Fruit fly (Drosophila melanogaster): ENCODE data around the gene Tk.

Tk gene

DNA sequence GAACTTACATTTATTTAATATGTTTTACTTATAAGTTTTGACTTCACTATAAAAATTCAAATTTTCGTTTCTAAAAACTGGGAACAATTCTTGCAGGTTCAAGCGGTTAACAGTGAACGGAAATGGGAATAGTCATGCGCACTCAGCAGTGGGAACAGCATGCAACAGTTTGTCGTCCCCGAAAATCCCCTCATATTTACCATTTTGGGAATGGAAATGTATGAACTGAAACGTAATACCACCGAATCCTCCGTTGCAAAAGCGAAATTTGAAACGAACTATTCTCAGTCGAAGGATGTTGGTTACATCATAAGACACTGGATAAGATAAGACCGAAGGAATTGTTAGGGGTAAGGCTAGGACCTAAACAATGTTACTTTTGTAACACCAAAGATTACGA, 15.7 kb upstream of the Tk start:
- TF ChIP-seq Ets96B (tag; optimal IDR thresholded peaks at IDR 0.05) (no peak), CG11762 (GFP tag; optimal IDR thresholded peaks at IDR 0.05; ENCODE audit: insufficient read depth) (no peak), Hr38 (GFP tag; optimal IDR thresholded peaks at IDR 0.05) (no peak), CG31627 (GFP tag; optimal IDR thresholded peaks at IDR 0.05) (no peak), fkh (GFP tag; optimal IDR thresholded peaks at IDR 0.05) (no peak)

DNA sequence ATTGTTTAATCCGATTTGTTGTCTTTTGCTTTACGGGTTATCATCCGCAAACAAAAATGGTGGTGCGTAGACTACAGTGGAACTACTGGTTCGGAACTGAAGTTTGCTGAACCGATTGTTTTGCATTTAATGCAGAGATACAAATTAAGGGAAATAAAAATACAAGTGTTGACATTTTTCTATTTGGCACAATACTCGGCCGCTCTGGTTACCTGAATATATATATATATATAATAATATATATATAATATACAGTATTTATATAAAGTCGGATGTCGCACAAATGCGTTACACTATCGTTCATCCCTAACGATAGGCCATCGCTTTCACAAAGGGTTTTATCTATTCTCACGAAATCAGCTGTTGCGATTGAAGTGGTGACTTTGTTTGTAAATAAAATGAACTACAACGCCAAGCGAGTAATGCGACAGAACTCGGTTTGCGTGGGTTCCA, 11.6 kb upstream of the Tk start, which contains the start of the genes DCAF12 and Spt3:
Gene DCAF12, minus strand, starts transcription at position 204 of the 453 bp plus-strand sequence.
Gene Spt3, plus strand, starts transcription at position 329 of the 453 bp plus-strand sequence.
- TF ChIP-seq Hr39 (GFP tag; optimal IDR thresholded peaks at IDR 0.05) (no peak), svp (GFP tag) (peak; percentile 55), achi (GFP tag; optimal IDR thresholded peaks at IDR 0.05) (peak; percentile 55), CG8319 (GFP tag; optimal IDR thresholded peaks at IDR 0.05) (peak; percentile 18), Eip75B (GFP tag; optimal IDR thresholded peaks at IDR 0.05) (no peak), CG34406 (GFP tag; optimal IDR thresholded peaks at IDR 0.05) (peak; percentile 62), CG32006 (GFP tag; optimal IDR thresholded peaks at IDR 0.05) (no peak), Ets96B (tag; optimal IDR thresholded peaks at IDR 0.05) (peak; percentile 49), lz (GFP tag; optimal IDR thresholded peaks at IDR 0.05) (peak; percentile 30), CG3032 (tag; optimal IDR thresholded peaks at IDR 0.05) (peak; percentile 69), CG1621 (tag; optimal IDR thresholded peaks at IDR 0.05) (peak; percentile 94), CG10631 (GFP tag; optimal IDR thresholded peaks at IDR 0.05) (peak; percentile 64), dsx (GFP tag; optimal IDR thresholded peaks at IDR 0.05; ENCODE audit: poor library complexity, severe bottlenecking) (peak; percentile 69), Sox102F (GFP tag; optimal IDR thresholded peaks at IDR 0.05) (no peak), esn (GFP tag; optimal IDR thresholded peaks at IDR 0.05) (peak; percentile 46), CG7368 (GFP tag; optimal IDR thresholded peaks at IDR 0.05) (no peak), Gug (GFP tag; IDR thresholded peaks at IDR 0.05) (0 out of 2 replicates have a peak, but pooled peaks have one; percentile 23), fkh (GFP tag; optimal IDR thresholded peaks at IDR 0.05) (peak; percentile 93), CG6163 (GFP tag; IDR thresholded peaks at IDR 0.05) (no peak)

- TF ChIP-seq Ets21C (GFP tag; optimal IDR thresholded peaks at IDR 0.05) (peak; percentile 82), CG16779 (tag; optimal IDR thresholded peaks at IDR 0.05) (no peak), spab (GFP tag; optimal IDR thresholded peaks at IDR 0.05) (peak; percentile 38), fd85E (GFP tag; optimal IDR thresholded peaks at IDR 0.05) (no peak), net (GFP tag; optimal IDR thresholded peaks at IDR 0.05) (peak; percentile 49), CG3919 (GFP tag; optimal IDR thresholded peaks at IDR 0.05) (no peak), acj6 (GFP tag; optimal IDR thresholded peaks at IDR 0.05) (peak; percentile 83), Gug (GFP tag; IDR thresholded peaks at IDR 0.05) (peak; percentile 61), CG8632 (GFP tag; optimal IDR thresholded peaks at IDR 0.05) (peak; percentile 55), CG11902 (GFP tag; optimal IDR thresholded peaks at IDR 0.05) (peak; percentile 84), CG15336 (GFP tag; IDR thresholded peaks at IDR 0.05) (no peak), esn (GFP tag; optimal IDR thresholded peaks at IDR 0.05) (peak; percentile 87), pdm3 (GFP tag; optimal IDR thresholded peaks at IDR 0.05) (no peak), CG9139 (GFP tag; optimal IDR thresholded peaks at IDR 0.05) (no peak), Smox (GFP tag; optimal IDR thresholded peaks at IDR 0.05) (peak; percentile 83), Met (GFP tag; optimal IDR thresholded peaks at IDR 0.05) (peak; percentile 73), Hr39 (GFP tag; optimal IDR thresholded peaks at IDR 0.05) (peak; percentile 87), Lpt (GFP tag; optimal IDR thresholded peaks at IDR 0.05) (peak; percentile 74), CG8119 (GFP tag; IDR thresholded peaks at IDR 0.05) (no peak), CG31627 (GFP tag; optimal IDR thresholded peaks at IDR 0.05) (peak; percentile 88), svp (GFP tag) (peak; percentile 94), CG32006 (GFP tag; optimal IDR thresholded peaks at IDR 0.05) (peak; percentile 79), Sox15 (GFP tag; optimal IDR thresholded peaks at IDR 0.05) (peak; percentile 88), eg (GFP tag; IDR thresholded peaks at IDR 0.05) (peak; percentile 73), dac (GFP tag; optimal IDR thresholded peaks at IDR 0.05) (peak; percentile 49), topi (GFP tag; optimal IDR thresholded peaks at IDR 0.05) (peak; percentile 80), Eip75B (GFP tag; optimal IDR thresholded peaks at IDR 0.05) (no peak), vri (GFP tag; optimal IDR thresholded peaks at IDR 0.05) (no peak), fd59A (GFP tag; optimal IDR thresholded peaks at IDR 0.05) (peak; percentile 27), ss (GFP tag; optimal IDR thresholded peaks at IDR 0.05) (no peak), CG10631 (GFP tag; optimal IDR thresholded peaks at IDR 0.05) (peak; percentile 91), CG6163 (GFP tag; IDR thresholded peaks at IDR 0.05) (no peak; the same call in 2 of the 3 replicates), fkh (GFP tag; optimal IDR thresholded peaks at IDR 0.05) (peak; percentile 55), CG8319 (GFP tag; optimal IDR thresholded peaks at IDR 0.05) (peak; percentile 56), Hr38 (GFP tag; optimal IDR thresholded peaks at IDR 0.05) (no peak)
These were observed 5.0 kb upstream of the Tk start, which contains the start of the genes KLHL18 and GCC185 for dm6 chr3R:12010202-12010824. Gene KLHL18 (minus strand): TSS chr3R:12010434. Gene GCC185 (plus strand): TSS chr3R:12010772.
